Worm (Caenorhabditis elegans) whole organism, young adult: ENCODE data around the gene ZK666.2.

Source experiments
- B0035.1 ChIP-seq: sonication (generic microtip); optimal IDR thresholded peaks from 2 replicates; lab custom pipeline; 2016; ENCODE audit warnings: missing genetic modification characterization, mild to moderate bottlenecking, missing compliant biosample characterization, missing genotype, missing genetic modification reagents
- C06A6.2 ChIP-seq: fragments of 200-800 bp; sonication (Bioruptor generic); conservative IDR thresholded peaks from 2 replicates; pipeline ENCODE4 v1.3.6; 2022; ENCODE audit warnings: missing genetic modification characterization, missing compliant biosample characterization
- D2030.7 ChIP-seq: fragments of 200-800 bp; sonication (Bioruptor generic); IDR thresholded peaks from 2 replicates; pipeline ENCODE4 v1.3.6; 2022; ENCODE audit warnings: missing genetic modification reagents, missing genetic modification characterization, missing compliant biosample characterization
- F23B12.7 ChIP-seq: sonication (generic microtip); optimal IDR thresholded peaks from 2 replicates; lab custom pipeline; 2017; ENCODE audit warnings: missing genetic modification characterization, mild to moderate bottlenecking, missing compliant biosample characterization, antibody characterized with exemption, moderate library complexity; ENCODE audit not compliant: insufficient read depth
- F33H1.4 ChIP-seq: fragments of 200-800 bp; sonication (Bioruptor generic); IDR thresholded peaks from 2 replicates; pipeline ENCODE4 v1.3.6; 2022; ENCODE audit warnings: missing genetic modification reagents, missing genetic modification characterization, missing compliant biosample characterization
- F39B2.1 ChIP-seq: fragments of 200-800 bp; sonication (Bioruptor generic); IDR thresholded peaks from 2 replicates; pipeline ENCODE4 v1.3.6; 2022; ENCODE audit warnings: missing genetic modification reagents, missing genetic modification characterization, missing compliant biosample characterization
- F49E8.2 ChIP-seq: sonication (generic microtip); optimal IDR thresholded peaks from 3 replicates; lab custom pipeline; 2017; ENCODE audit warnings: missing genetic modification characterization, mild to moderate bottlenecking, missing compliant biosample characterization, antibody characterized with exemption, moderate library complexity; ENCODE audit not compliant: insufficient read depth
- K12H6.12 ChIP-seq: fragments of 200-800 bp; sonication (Bioruptor generic); optimal IDR thresholded peaks from 2 replicates; lab custom pipeline; 2018; ENCODE audit warnings: mild to moderate bottlenecking, missing genetic modification characterization, missing compliant biosample characterization
- Y95B8A.8 ChIP-seq: fragments of 200-800 bp; sonication (Bioruptor generic); IDR thresholded peaks from 2 replicates; pipeline ENCODE4 v1.3.6; 2022; ENCODE audit warnings: missing genetic modification reagents, missing genetic modification characterization, missing compliant biosample characterization
- akir-1 ChIP-seq: fragments of 200-800 bp; sonication (Bioruptor generic); optimal IDR thresholded peaks from 2 replicates; lab custom pipeline; 2018; ENCODE audit warnings: mild to moderate bottlenecking, missing genetic modification characterization, moderate library complexity, missing compliant biosample characterization
- ama-1 ChIP-seq, 3 experiments: fragments of 150-350 bp in 1 of 3; sonication (generic microtip) in 2 of 3; optimal IDR thresholded peaks; 2 replicates each; lab custom pipeline; 2014 to 2018; ENCODE audit warnings: missing biosample characterization in 2 of 3, missing genetic modification characterization in 2 of 3, missing genetic modification reagents in 2 of 3
- aptf-3 ChIP-seq: fragments of 200-800 bp; sonication (Bioruptor generic); IDR thresholded peaks from 2 replicates; pipeline ENCODE4 v1.3.6; 2022; ENCODE audit warnings: missing genetic modification characterization, missing compliant biosample characterization
- athp-1 ChIP-seq: sonication (generic microtip); optimal IDR thresholded peaks from 2 replicates; lab custom pipeline; 2017; ENCODE audit warnings: mild to moderate bottlenecking, missing genetic modification characterization, missing compliant biosample characterization
- attf-3 ChIP-seq: fragments of 200-800 bp; sonication (Bioruptor generic); conservative IDR thresholded peaks from 2 replicates; pipeline ENCODE4 v1.3.6; 2022; ENCODE audit warnings: missing genetic modification reagents, missing genetic modification characterization, missing compliant biosample characterization
- attf-6 ChIP-seq: fragments of 200-800 bp; sonication (Bioruptor generic); IDR thresholded peaks from 2 replicates; pipeline ENCODE4 v1.3.6; 2022; ENCODE audit warnings: missing genetic modification reagents, missing genetic modification characterization, missing compliant biosample characterization
- bed-2 ChIP-seq: fragments of 200-800 bp; sonication (Bioruptor generic); IDR thresholded peaks from 2 replicates; pipeline ENCODE4 v1.3.6; 2022; ENCODE audit warnings: missing genetic modification reagents, missing genetic modification characterization, missing compliant biosample characterization
- ccch-3 ChIP-seq: fragments of 200-800 bp; sonication (Bioruptor generic); optimal IDR thresholded peaks from 2 replicates; lab custom pipeline; 2018; ENCODE audit warnings: mild to moderate bottlenecking, missing genetic modification characterization, missing compliant biosample characterization
- cebp-1 ChIP-seq, 2 experiments: fragments of 200-800 bp in 1 of 2; sonication (Bioruptor generic) in 1 of 2; sonication (generic microtip) in 1 of 2; IDR thresholded peaks in 1 of 2; optimal IDR thresholded peaks in 1 of 2; 2 replicates each; pipeline versions ENCODE4 v1.3.6 to Lab custom; 2017 to 2022; ENCODE audit warnings: missing compliant biosample characterization in 2 of 2, missing genetic modification characterization in 2 of 2, mild to moderate bottlenecking in 1 of 2, missing genetic modification reagents in 1 of 2, moderate library complexity in 1 of 2
- ceh-91 ChIP-seq: fragments of 200-800 bp; sonication (Bioruptor generic); IDR thresholded peaks from 2 replicates; pipeline ENCODE4 v1.3.6; 2022; ENCODE audit warnings: missing genetic modification reagents, missing genetic modification characterization, missing compliant biosample characterization
- die-1 ChIP-seq: sonication (generic microtip); optimal IDR thresholded peaks from 2 replicates; lab custom pipeline; 2016; ENCODE audit warnings: missing genotype, mild to moderate bottlenecking, missing genetic modification characterization, missing compliant biosample characterization
- egl-18 ChIP-seq: fragments of 200-800 bp; sonication (Bioruptor generic); IDR thresholded peaks from 2 replicates; pipeline ENCODE4 v1.3.6; 2022; ENCODE audit warnings: missing genetic modification reagents, missing genetic modification characterization, missing compliant biosample characterization
- egrh-3 ChIP-seq: fragments of 200-800 bp; sonication (Bioruptor generic); IDR thresholded peaks from 2 replicates; pipeline ENCODE4 v1.3.6; 2022; ENCODE audit warnings: missing genetic modification reagents, missing genetic modification characterization, missing compliant biosample characterization
- ekl-4 ChIP-seq: fragments of 200-800 bp; sonication (Bioruptor generic); IDR thresholded peaks from 2 replicates; pipeline ENCODE4 v1.3.6; 2022; ENCODE audit warnings: missing genetic modification reagents, missing genetic modification characterization, missing compliant biosample characterization
- hrde-1 ChIP-seq: sonication (generic microtip); optimal IDR thresholded peaks from 2 replicates; lab custom pipeline; 2016; ENCODE audit warnings: missing genetic modification characterization, mild to moderate bottlenecking, missing compliant biosample characterization, moderate library complexity, missing genotype, missing genetic modification reagents, borderline replicate concordance
- let-526 ChIP-seq: fragments of 200-800 bp; sonication (Bioruptor generic); IDR thresholded peaks from 2 replicates; pipeline ENCODE4 v1.3.6; 2022; ENCODE audit warnings: missing genetic modification reagents, missing genetic modification characterization, missing compliant biosample characterization
- lsy-27 ChIP-seq: sonication (generic microtip); optimal IDR thresholded peaks from 2 replicates; lab custom pipeline; 2017; ENCODE audit warnings: missing genetic modification characterization, mild to moderate bottlenecking, missing compliant biosample characterization, antibody characterized with exemption, missing genotype, borderline replicate concordance; ENCODE audit not compliant: insufficient read depth
- madf-3 ChIP-seq: fragments of 200-800 bp; sonication (Bioruptor generic); IDR thresholded peaks from 2 replicates; pipeline ENCODE4 v1.3.6; 2022; ENCODE audit warnings: missing genetic modification reagents, missing genetic modification characterization, missing compliant biosample characterization
- madf-8 ChIP-seq: fragments of 200-800 bp; sonication (Bioruptor generic); conservative IDR thresholded peaks from 2 replicates; pipeline ENCODE4 v1.3.6; 2022; ENCODE audit warnings: missing genetic modification reagents, missing genetic modification characterization, missing compliant biosample characterization
- mcd-1 ChIP-seq: fragments of 200-800 bp; sonication (Bioruptor generic); IDR thresholded peaks from 2 replicates; pipeline ENCODE4 v1.3.6; 2022; ENCODE audit warnings: missing genetic modification reagents, missing genetic modification characterization, missing compliant biosample characterization
- mel-28 ChIP-seq: sonication (generic microtip); optimal IDR thresholded peaks from 2 replicates; lab custom pipeline; 2016; ENCODE audit warnings: borderline replicate concordance, mild to moderate bottlenecking, missing genetic modification characterization, missing compliant biosample characterization
- nfyb-1 ChIP-seq: fragments of 200-800 bp; sonication (Bioruptor generic); IDR thresholded peaks from 2 replicates; pipeline ENCODE4 v1.3.6; 2022; ENCODE audit warnings: missing genetic modification reagents, missing genetic modification characterization, missing compliant biosample characterization
- nhr-90 ChIP-seq: sonication (generic microtip); optimal IDR thresholded peaks from 2 replicates; lab custom pipeline; 2016; ENCODE audit warnings: missing genotype, mild to moderate bottlenecking, missing genetic modification characterization, missing compliant biosample characterization
- pha-4 ChIP-seq: fragments of 150-350 bp; sonication (generic microtip); optimal IDR thresholded peaks from 2 replicates; lab custom pipeline; 2014; ENCODE audit warnings: missing biosample characterization, missing genetic modification reagents, missing genetic modification characterization
- rec-8 ChIP-seq, 2 experiments: sonication (generic microtip); optimal IDR thresholded peaks; 2 replicates each; lab custom pipeline; 2016; ENCODE audit warnings: mild to moderate bottlenecking in 2 of 2, missing genetic modification characterization in 2 of 2, missing genetic modification reagents in 2 of 2, missing genotype in 2 of 2, missing biosample characterization in 1 of 2, missing compliant biosample characterization in 1 of 2, moderate library complexity in 1 of 2
- rpc-1 ChIP-seq, 2 experiments: fragments of 150-350 bp in 1 of 2; sonication (generic microtip) in 1 of 2; optimal IDR thresholded peaks; 2 replicates each; lab custom pipeline; 2014 to 2018; ENCODE audit warnings: missing biosample characterization in 1 of 2, missing genetic modification characterization in 1 of 2, missing genetic modification reagents in 1 of 2, missing genotype in 1 of 2
- snpc-4 ChIP-seq, 5 experiments: fragments of 150-350 bp in 1 of 5; sonication (generic microtip) in 4 of 5; optimal IDR thresholded peaks; 2 replicates each; lab custom pipeline; 2014 to 2018; ENCODE audit warnings: missing genetic modification characterization in 5 of 5, missing biosample characterization in 3 of 5, antibody characterized with exemption in 2 of 5, mild to moderate bottlenecking in 2 of 5, missing compliant biosample characterization in 2 of 5, missing genotype in 2 of 5, moderate library complexity in 2 of 5, missing genetic modification reagents in 1 of 5
- sptf-2 ChIP-seq: fragments of 200-800 bp; sonication (Bioruptor generic); optimal IDR thresholded peaks from 2 replicates; lab custom pipeline; 2018; ENCODE audit warnings: mild to moderate bottlenecking, missing genetic modification characterization, missing compliant biosample characterization
- tbx-9 ChIP-seq: sonication (generic microtip); optimal IDR thresholded peaks from 2 replicates; lab custom pipeline; 2016; ENCODE audit warnings: borderline replicate concordance, missing genetic modification characterization, inconsistent platforms, missing compliant biosample characterization
- zim-3 ChIP-seq: sonication (generic microtip); optimal IDR thresholded peaks from 2 replicates; lab custom pipeline; 2017; ENCODE audit warnings: mild to moderate bottlenecking, missing genetic modification characterization, moderate library complexity, missing compliant biosample characterization
- ztf-18 ChIP-seq: sonication (generic microtip); optimal IDR thresholded peaks from 2 replicates; lab custom pipeline; 2016; ENCODE audit warnings: missing genotype, mild to moderate bottlenecking, missing genetic modification characterization, missing compliant biosample characterization

ZK666.2 gene

DNA sequence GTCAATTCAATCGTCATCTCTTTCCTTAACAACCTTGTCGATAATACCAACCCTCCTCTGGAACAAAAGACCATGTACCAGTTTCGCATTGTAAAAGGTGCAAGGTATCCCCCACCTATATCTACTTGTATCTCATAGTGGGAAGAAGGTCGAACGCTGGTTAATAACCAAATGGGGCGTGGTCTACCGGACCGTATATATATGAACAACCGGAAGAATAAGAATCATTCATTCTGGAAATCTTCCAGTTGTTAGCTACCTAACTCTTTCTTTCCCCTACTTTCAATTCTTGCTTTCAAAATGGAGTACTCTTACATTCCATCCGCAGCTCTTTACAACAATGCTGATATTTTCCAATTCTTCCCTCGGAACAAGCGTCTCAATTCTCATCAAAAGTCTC, 10.5 kb downstream of the ZK666.2 start, which contains the start of gene ZK673.5:
ZK673.5 (plus strand) TSS at position 301 of the 400 bp plus-strand sequence.
- no peak for TF ChIP-seq F23B12.7

DNA sequence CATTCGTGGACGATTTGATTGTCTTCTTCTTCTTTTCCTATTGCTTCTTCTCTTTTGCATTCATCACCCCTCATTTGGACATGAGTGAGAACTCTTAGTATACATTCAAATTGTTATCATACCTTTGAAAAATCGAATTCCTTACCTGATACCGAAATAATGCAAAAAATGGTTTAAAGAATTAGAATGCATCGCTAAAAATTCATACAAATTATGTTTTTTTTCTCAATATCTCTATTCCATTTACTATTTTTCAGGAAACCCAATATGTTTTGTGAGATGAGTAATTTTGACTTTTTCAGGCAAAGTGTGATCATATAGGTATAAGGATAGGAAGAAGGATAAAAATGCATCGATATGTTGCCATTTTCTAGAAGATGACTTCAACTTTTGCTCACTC, 14.7 kb downstream of the ZK666.2 start, which contains the start of gene ZK673.11:
ZK673.11 (plus strand) TSS at position 301 of the 400 bp plus-strand sequence.
- TF ChIP-seq cebp-1 (GFP tag; IDR thresholded peaks at IDR 0.05; lab: Robert Waterston, UW) = no peak
- TF ChIP-seq cebp-1 (tag; optimal IDR thresholded peaks at IDR 0.05; lab: Kevin White, UChicago) = no peak
- TF ChIP-seq ekl-4 = no peak
- no peak for TF ChIP-seq pha-4
- no peak for TF ChIP-seq aptf-3 (GFP tag; lab: Robert Waterston, UW)
- TF ChIP-seq B0035.1 (tag; lab: Kevin White, UChicago) = no peak
- TF ChIP-seq F39B2.1 = no peak
- no peak for TF ChIP-seq sptf-2 (GFP tag; lab: Kevin White, UChicago)
- TF ChIP-seq C06A6.2 (GFP tag; lab: Robert Waterston, UW) = no peak
- no peak for TF ChIP-seq madf-3
- TF ChIP-seq akir-1 = no peak
- no peak for TF ChIP-seq attf-3 (GFP tag; lab: Robert Waterston, UW)
- TF ChIP-seq ztf-18 = no peak
- no peak for TF ChIP-seq egl-18 (GFP tag; lab: Robert Waterston, UW)
- TF ChIP-seq ceh-91 (GFP tag; lab: Robert Waterston, UW) = no peak
- TF ChIP-seq, all 124 proteins: peak for 0

DNA sequence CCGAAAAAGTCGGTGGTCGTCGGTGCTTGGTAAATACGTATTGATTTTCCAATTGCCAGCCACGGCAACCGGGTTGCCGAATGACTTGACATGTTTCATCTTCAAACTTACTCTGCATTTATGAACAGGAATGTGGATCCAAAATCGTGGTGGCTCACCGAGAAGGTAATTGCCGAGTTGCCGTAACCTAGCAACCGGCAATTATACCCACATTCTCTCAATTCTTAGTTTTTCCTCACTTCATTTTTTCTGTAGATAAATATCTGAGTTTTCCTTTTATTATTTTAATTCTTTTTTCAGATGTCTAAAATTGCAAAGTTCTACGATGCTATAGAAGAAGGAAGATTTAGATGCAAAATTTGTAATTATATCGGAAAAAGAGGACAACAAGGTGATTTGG, 19.1 kb downstream of the ZK666.2 start, which contains the start of gene ZK673.4:
ZK673.4 (plus strand) TSS at position 301 of the 400 bp plus-strand sequence.
- TF ChIP-seq mcd-1 (GFP tag; lab: Robert Waterston, UW) (0 out of 2 replicates have a peak, but pooled peaks have one; percentile 22), rpc-1 (optimal IDR thresholded peaks at IDR 0.05; lab: Kevin White, UChicago) (no peak), rpc-1 (tag; optimal IDR thresholded peaks at IDR 0.05; lab: Kevin White, UChicago) (no peak)

DNA sequence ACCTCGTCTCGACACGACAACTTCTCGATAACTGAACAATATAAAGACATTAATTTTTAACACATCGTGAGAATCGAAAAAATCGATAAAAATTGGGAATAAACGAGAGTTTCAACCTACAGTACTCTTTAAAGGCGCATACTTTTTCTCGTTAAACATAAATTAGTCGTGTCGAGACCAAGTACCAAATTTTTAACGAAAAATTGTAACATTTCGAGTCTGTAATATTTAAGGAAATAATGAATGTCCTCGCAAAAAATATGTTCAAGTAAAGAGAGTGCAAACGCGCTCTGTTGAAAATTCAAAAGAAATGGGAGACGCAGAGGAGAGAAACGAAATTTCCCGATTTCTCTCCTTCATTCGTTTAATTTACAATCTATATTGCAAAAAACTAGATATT, 21.4 kb downstream of the ZK666.2 start:
- TF ChIP-seq athp-1 (tag; lab: Kevin White, UChicago) (peak; percentile 49), tbx-9 (tag; lab: Kevin White, UChicago) (no peak), egl-18 (GFP tag; lab: Robert Waterston, UW) (no peak), snpc-4 (GFP tag; optimal IDR thresholded peaks at IDR 0.05; lab: Kevin White, UChicago) (no peak), snpc-4 (tag; optimal IDR thresholded peaks at IDR 0.05; lab: Kevin White, UChicago) (no peak), C06A6.2 (GFP tag; lab: Robert Waterston, UW) (0 out of 2 replicates have a peak, but pooled peaks have one; percentile 22), attf-6 (GFP tag; lab: Robert Waterston, UW) (no peak), zim-3 (tag; lab: Kevin White, UChicago) (no peak), hrde-1 (no peak), bed-2 (GFP tag; lab: Robert Waterston, UW) (no peak), let-526 (GFP tag; lab: Robert Waterston, UW) (no peak), rec-8 (tag; optimal IDR thresholded peaks at IDR 0.05; lab: Kevin White, UChicago) (peak in 1 of 2 experiments; percentile 13), die-1 (tag; lab: Kevin White, UChicago) (no peak), egrh-3 (GFP tag; lab: Robert Waterston, UW) (no peak), nhr-90 (tag; lab: Kevin White, UChicago) (no peak), mel-28 (tag; lab: Kevin White, UChicago) (peak; percentile 68), madf-8 (GFP tag; lab: Robert Waterston, UW) (no peak), ccch-3 (GFP tag; lab: Kevin White, UChicago) (no peak), K12H6.12 (tag; lab: Kevin White, UChicago) (no peak), Y95B8A.8 (no peak), pha-4 (no peak), ama-1 (optimal IDR thresholded peaks at IDR 0.05; lab: Kevin White, UChicago) (peak; percentile 57), ama-1 (GFP tag; optimal IDR thresholded peaks at IDR 0.05; lab: Kevin White, UChicago) (no peak), F49E8.2 (tag; lab: Kevin White, UChicago) (no peak), nfyb-1 (GFP tag; lab: Robert Waterston, UW) (peak; percentile 66; the same call in 1 of the 2 replicates), F23B12.7 (no peak), F33H1.4 (no peak), lsy-27 (tag; lab: Kevin White, UChicago) (no peak), D2030.7 (GFP tag; lab: Robert Waterston, UW) (no peak)
